Fruit fly (Drosophila melanogaster): ENCODE measurements around the gene CG13458.

Gene CG13458

DNA sequence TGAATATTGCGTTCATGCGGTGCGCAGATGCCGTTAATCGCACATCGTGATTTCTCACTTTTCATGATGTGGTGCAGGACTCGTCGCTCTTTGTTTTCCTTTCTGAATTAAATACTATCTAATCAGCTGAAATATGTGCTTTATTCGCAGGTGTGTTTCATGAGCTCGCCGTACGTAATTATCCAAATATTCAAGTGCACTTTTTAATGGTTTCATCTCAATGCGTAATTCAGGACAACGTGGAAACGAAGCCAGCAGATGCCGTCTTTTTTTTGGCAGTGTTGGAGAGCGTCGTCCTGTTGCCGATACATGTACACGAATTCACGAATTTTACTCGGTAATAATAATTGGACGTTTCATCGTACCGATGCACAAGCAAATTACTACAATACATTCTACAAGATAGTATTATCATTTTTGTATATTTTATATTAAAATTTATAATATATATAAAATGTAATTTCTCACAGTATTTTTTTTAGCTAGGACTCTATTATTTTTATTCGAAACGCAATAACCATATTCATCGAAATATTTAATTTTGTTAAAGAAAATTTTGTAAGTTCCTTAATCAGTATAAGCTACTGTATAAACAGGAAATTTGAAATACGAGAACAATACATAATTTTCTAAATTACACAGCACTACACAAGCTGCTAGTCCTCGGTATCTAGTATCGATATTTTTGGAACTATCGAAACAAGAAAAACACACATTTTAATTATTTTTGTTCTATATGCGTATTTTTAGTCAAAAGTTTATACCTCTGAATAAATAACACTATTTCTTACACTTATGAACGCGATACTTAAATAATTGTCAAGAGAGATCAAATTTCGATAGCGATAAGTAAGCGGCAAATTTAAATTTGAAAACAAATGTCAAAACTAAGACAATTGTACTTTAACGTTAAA, 23.6 kb downstream of the CG13458 start, which contains the start of gene CG12316 (continued):
- peak; percentile 81 for TF ChIP-seq CG15601 (tag; optimal IDR thresholded peaks at IDR 0.05)
- peak; percentile 90 for TF ChIP-seq dysf (GFP tag; IDR thresholded peaks at IDR 0.05)
- TF ChIP-seq maf-S (GFP tag; optimal IDR thresholded peaks at IDR 0.05): peak; percentile 89
- peak; percentile 73 for TF ChIP-seq tgo (GFP tag; IDR thresholded peaks at IDR 0.05)
- peak; percentile 77 for TF ChIP-seq CG8281 (tag; optimal IDR thresholded peaks at IDR 0.05)
- peak; percentile 72 for TF ChIP-seq Jarid2 (GFP tag; optimal IDR thresholded peaks at IDR 0.05)
- TF ChIP-seq run (tag; optimal IDR thresholded peaks at IDR 0.05): peak; percentile 79
- peak; percentile 29 for TF ChIP-seq psq (GFP tag; optimal IDR thresholded peaks at IDR 0.05)
- TF ChIP-seq CG6765 (GFP tag; optimal IDR thresholded peaks at IDR 0.05): peak; percentile 84
- peak; percentile 87 for TF ChIP-seq CG15011 (GFP tag; optimal IDR thresholded peaks at IDR 0.05)
- TF ChIP-seq tll (GFP tag; optimal IDR thresholded peaks at IDR 0.05): peak in 1 of 2 experiments; percentile 4
- peak; percentile 72 for TF ChIP-seq CG4282 (GFP tag; optimal IDR thresholded peaks at IDR 0.05)
- peak; percentile 44 for TF ChIP-seq tna (GFP tag; IDR thresholded peaks at IDR 0.05; ENCODE audit: partially characterized antibody)
- TF ChIP-seq ase (GFP tag; IDR thresholded peaks at IDR 0.05): peak; percentile 43; the same call in 2 of the 3 replicates
- peak; percentile 94 for TF ChIP-seq unpg (GFP tag; optimal IDR thresholded peaks at IDR 0.05)
- peak; percentile 50 for TF ChIP-seq CG2116 (GFP tag; optimal IDR thresholded peaks at IDR 0.05)
- peak; percentile 89 for TF ChIP-seq CG10654 (GFP tag; optimal IDR thresholded peaks at IDR 0.05)
- TF ChIP-seq Awh (GFP tag; IDR thresholded peaks at IDR 0.05): peak; percentile 85
- peak; percentile 85 for TF ChIP-seq CG5245 (GFP tag; optimal IDR thresholded peaks at IDR 0.05)
- TF ChIP-seq CG9437 (GFP tag; optimal IDR thresholded peaks at IDR 0.05): peak; percentile 85
- peak; percentile 74 for TF ChIP-seq CG6654 (GFP tag; optimal IDR thresholded peaks at IDR 0.05)
- peak; percentile 85 for TF ChIP-seq CG3407 (GFP tag; optimal IDR thresholded peaks at IDR 0.05)
- TF ChIP-seq pum (GFP tag; optimal IDR thresholded peaks at IDR 0.05): peak; percentile 94
- peak; percentile 67 for TF ChIP-seq nerfin-2 (GFP tag; IDR thresholded peaks at IDR 0.05; ENCODE audit: partially characterized antibody)
- peak; percentile 76 for TF ChIP-seq CG9215 (GFP tag; IDR thresholded peaks at IDR 0.05)
- TF ChIP-seq CG4730 (GFP tag; IDR thresholded peaks at IDR 0.05): peak; percentile 60
- TF ChIP-seq NC2β (GFP tag; optimal IDR thresholded peaks at IDR 0.05): peak; percentile 83
- TF ChIP-seq az2 (GFP tag; optimal IDR thresholded peaks at IDR 0.05): peak; percentile 86
- peak; percentile 93 for TF ChIP-seq CG13424 (tag; optimal IDR thresholded peaks at IDR 0.05)
- TF ChIP-seq twi (tag; optimal IDR thresholded peaks at IDR 0.05): peak; percentile 86
- TF ChIP-seq otp (GFP tag; IDR thresholded peaks at IDR 0.05): peak; percentile 83; the same call in 2 of the 3 replicates
- TF ChIP-seq bowl (GFP tag; IDR thresholded peaks at IDR 0.05): peak; percentile 71; the same call in 1 of the 2 replicates
- TF ChIP-seq cg (GFP tag; optimal IDR thresholded peaks at IDR 0.05): no peak
- TF ChIP-seq CG18599 (GFP tag; optimal IDR thresholded peaks at IDR 0.05): peak; percentile 96
- TF ChIP-seq CG7357 (GFP tag; IDR thresholded peaks at IDR 0.05): peak; percentile 74
- peak; percentile 69 for TF ChIP-seq CG6272 (GFP tag; IDR thresholded peaks at IDR 0.05)
- peak; percentile 72 for TF ChIP-seq CG10366 (GFP tag; IDR thresholded peaks at IDR 0.05)
- TF ChIP-seq CG15514 (GFP tag; optimal IDR thresholded peaks at IDR 0.05): peak; percentile 87
- TF ChIP-seq lilli (GFP tag; optimal IDR thresholded peaks at IDR 0.05): peak; percentile 93
- peak; percentile 84 for TF ChIP-seq vfl (GFP tag; optimal IDR thresholded peaks at IDR 0.05)
- TF ChIP-seq CG30431 (GFP tag; optimal IDR thresholded peaks at IDR 0.05): peak; percentile 85
- TF ChIP-seq CG17385 (GFP tag; optimal IDR thresholded peaks at IDR 0.05): peak; percentile 86
- peak; percentile 65; the same call in 2 of the 3 replicates for TF ChIP-seq CG11560 (tag; IDR thresholded peaks at IDR 0.05)
- peak; percentile 95 for TF ChIP-seq nom (GFP tag; optimal IDR thresholded peaks at IDR 0.05)
- TF ChIP-seq Dad (GFP tag; optimal IDR thresholded peaks at IDR 0.05): peak; percentile 93
- TF ChIP-seq ewg (GFP tag; optimal IDR thresholded peaks at IDR 0.05): peak; percentile 79
- TF ChIP-seq grn (GFP tag; optimal IDR thresholded peaks at IDR 0.05): peak; percentile 59
- TF ChIP-seq YL-1 (GFP tag; optimal IDR thresholded peaks at IDR 0.05): peak; percentile 94

Measured in whole organism, embryonic.